Fruit fly (Drosophila melanogaster): ENCODE results near the gene CG34429.

The CG34429 gene

DNA sequence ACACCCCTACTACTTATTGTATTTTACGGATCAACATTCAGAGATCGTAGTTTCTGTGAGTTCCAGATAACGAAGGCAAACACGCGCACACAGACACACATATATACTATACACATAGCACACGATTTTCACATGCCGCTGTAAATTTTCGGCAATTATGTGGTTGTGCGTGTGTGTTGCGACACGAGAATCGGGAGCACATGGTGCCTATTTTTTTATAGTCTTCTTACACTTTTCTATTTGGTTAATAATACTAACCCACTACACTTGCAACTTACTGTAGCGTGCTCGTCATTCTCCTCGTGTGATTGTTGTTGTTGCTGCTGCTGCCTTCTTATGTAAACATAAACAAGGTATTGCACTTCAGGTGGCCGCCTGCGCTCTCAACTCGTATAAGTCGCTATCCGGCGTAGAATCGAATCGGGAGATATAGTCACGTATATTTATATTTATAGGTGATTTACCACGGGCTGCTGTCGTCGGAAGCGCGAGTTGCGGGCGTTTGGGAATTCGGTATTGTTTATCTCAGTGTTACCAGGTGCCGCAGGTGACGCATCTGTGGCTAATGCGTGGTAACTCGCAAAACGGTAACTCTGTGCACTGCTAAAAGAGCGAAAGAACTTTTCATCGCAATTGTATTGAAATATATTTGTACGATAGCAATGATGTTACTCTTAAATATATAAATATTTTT, 40.5 kb upstream of the CG34429 start, which contains the start of gene Adk2 (continued):
- TF ChIP-seq CG11762 (GFP tag; optimal IDR thresholded peaks at IDR 0.05; ENCODE audit: insufficient read depth) (no peak), Hr4 (GFP tag; optimal IDR thresholded peaks at IDR 0.05) (no peak), vri (GFP tag; optimal IDR thresholded peaks at IDR 0.05) (peak; percentile 13), fkh (GFP tag; optimal IDR thresholded peaks at IDR 0.05) (peak; percentile 77), acj6 (GFP tag; optimal IDR thresholded peaks at IDR 0.05) (no peak), Sox14 (GFP tag; optimal IDR thresholded peaks at IDR 0.05) (no peak), Ets96B (tag; optimal IDR thresholded peaks at IDR 0.05) (no peak), lz (GFP tag; optimal IDR thresholded peaks at IDR 0.05) (no peak), dac (GFP tag; optimal IDR thresholded peaks at IDR 0.05) (no peak), Gug (GFP tag; IDR thresholded peaks at IDR 0.05) (peak; percentile 38; the same call in 1 of the 2 replicates), dsx (GFP tag; optimal IDR thresholded peaks at IDR 0.05; ENCODE audit: poor library complexity, severe bottlenecking) (no peak), cyc (GFP tag; optimal IDR thresholded peaks at IDR 0.05) (no peak), Sox15 (GFP tag; optimal IDR thresholded peaks at IDR 0.05) (no peak), OdsH (GFP tag; optimal IDR thresholded peaks at IDR 0.05) (no peak), achi (GFP tag; optimal IDR thresholded peaks at IDR 0.05) (no peak), Hr39 (GFP tag; optimal IDR thresholded peaks at IDR 0.05) (no peak), Ets21C (GFP tag; optimal IDR thresholded peaks at IDR 0.05) (no peak), CG10631 (GFP tag; optimal IDR thresholded peaks at IDR 0.05) (no peak), CG11902 (GFP tag; optimal IDR thresholded peaks at IDR 0.05) (no peak)

DNA sequence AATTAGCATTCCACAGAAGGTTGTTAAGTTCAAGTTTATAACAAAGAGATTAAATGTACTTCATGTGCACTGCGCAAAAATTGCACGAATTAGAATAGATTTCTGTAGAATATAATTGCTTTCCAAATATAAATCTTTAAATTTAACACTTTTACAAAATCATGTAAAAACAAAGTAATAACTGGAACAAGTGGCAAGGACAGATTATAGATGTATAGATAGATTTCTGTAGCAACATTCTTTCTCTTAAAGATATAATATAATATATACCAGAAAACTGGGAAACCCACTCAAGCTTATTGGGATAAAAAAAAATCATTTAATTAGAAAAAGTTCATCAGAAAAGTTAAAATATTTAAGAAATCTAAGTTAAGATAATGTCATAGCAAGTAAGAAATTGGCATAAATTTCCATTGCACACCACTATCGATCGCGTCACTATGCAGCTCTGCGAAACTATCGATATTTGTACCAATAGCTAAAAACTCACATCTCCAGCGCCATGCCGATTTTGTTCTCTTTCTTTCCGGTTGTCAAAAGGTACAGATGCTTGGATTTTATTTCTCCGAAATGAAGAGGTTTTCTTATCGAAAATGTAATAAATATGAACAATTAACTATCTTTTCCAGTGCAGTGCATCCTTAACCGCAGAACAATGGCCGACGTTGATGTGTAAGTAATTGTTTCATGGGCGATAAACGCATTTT, 39.8 kb upstream of the CG34429 start, which contains the start of gene RpS12:
RpS12 (plus strand) TSS at position 499 of the 707 bp plus-strand sequence.
- peak; percentile 69 for TF ChIP-seq CG10631 (GFP tag; optimal IDR thresholded peaks at IDR 0.05)
- TF ChIP-seq Sox15 (GFP tag; optimal IDR thresholded peaks at IDR 0.05), result peak; percentile 21
- peak; percentile 90 for TF ChIP-seq CG6854 (GFP tag; optimal IDR thresholded peaks at IDR 0.05)
- peak; percentile 27 for TF ChIP-seq Eip75B (GFP tag; optimal IDR thresholded peaks at IDR 0.05)
- peak; percentile 22 for TF ChIP-seq Ets96B (tag; optimal IDR thresholded peaks at IDR 0.05)
- TF ChIP-seq CG16779 (tag; optimal IDR thresholded peaks at IDR 0.05), result peak; percentile 12
- peak in 1 of 2 experiments; percentile 71 for TF ChIP-seq ss (GFP tag; optimal IDR thresholded peaks at IDR 0.05)
- TF ChIP-seq CG1621 (tag; optimal IDR thresholded peaks at IDR 0.05), result peak; percentile 51
- TF ChIP-seq CG6792 (GFP tag; optimal IDR thresholded peaks at IDR 0.05), result peak; percentile 47
- peak; percentile 44 for TF ChIP-seq CG8319 (GFP tag; optimal IDR thresholded peaks at IDR 0.05)
- TF ChIP-seq spab (GFP tag; optimal IDR thresholded peaks at IDR 0.05), result peak; percentile 26
- peak; percentile 40 for TF ChIP-seq CG10669 (GFP tag; optimal IDR thresholded peaks at IDR 0.05)
- TF ChIP-seq CG11902 (GFP tag; optimal IDR thresholded peaks at IDR 0.05), result no peak
- TF ChIP-seq CG34406 (GFP tag; optimal IDR thresholded peaks at IDR 0.05), result peak; percentile 63
- peak; percentile 63 for TF ChIP-seq pdm3 (GFP tag; optimal IDR thresholded peaks at IDR 0.05)
- no peak; the same call in 1 of the 2 replicates for TF ChIP-seq Gug (GFP tag; IDR thresholded peaks at IDR 0.05)
- TF ChIP-seq Eip78C (GFP tag), result peak; percentile 81
- TF ChIP-seq CG32006 (GFP tag; optimal IDR thresholded peaks at IDR 0.05), result peak; percentile 48
- TF ChIP-seq achi (GFP tag; optimal IDR thresholded peaks at IDR 0.05), result peak; percentile 94
- TF ChIP-seq cyc (GFP tag; optimal IDR thresholded peaks at IDR 0.05), result peak; percentile 77
- TF ChIP-seq lz (GFP tag; optimal IDR thresholded peaks at IDR 0.05), result peak; percentile 79
- TF ChIP-seq Eip93F (GFP tag; optimal IDR thresholded peaks at IDR 0.05), result no peak
- TF ChIP-seq dac (GFP tag; optimal IDR thresholded peaks at IDR 0.05), result peak; percentile 3
- TF ChIP-seq CG11294 (GFP tag; IDR thresholded peaks at IDR 0.05), result 0 out of 2 replicates have a peak, but pooled peaks have one; percentile 6
- peak; percentile 25 for TF ChIP-seq fkh (GFP tag; optimal IDR thresholded peaks at IDR 0.05)
- TF ChIP-seq CG6808 (GFP tag; optimal IDR thresholded peaks at IDR 0.05), result peak; percentile 38
- TF ChIP-seq Sox102F (GFP tag; optimal IDR thresholded peaks at IDR 0.05), result peak; percentile 68
- peak; percentile 74 for TF ChIP-seq vri (GFP tag; optimal IDR thresholded peaks at IDR 0.05)
- peak; percentile 56 for TF ChIP-seq topi (GFP tag; optimal IDR thresholded peaks at IDR 0.05)
- peak; percentile 35 for TF ChIP-seq CG11762 (GFP tag; optimal IDR thresholded peaks at IDR 0.05; ENCODE audit: insufficient read depth)
- TF ChIP-seq dsx (GFP tag; optimal IDR thresholded peaks at IDR 0.05; ENCODE audit: poor library complexity, severe bottlenecking), result no peak
- peak; percentile 57 for TF ChIP-seq OdsH (GFP tag; optimal IDR thresholded peaks at IDR 0.05)
- peak; percentile 36 for TF ChIP-seq CG3032 (tag; optimal IDR thresholded peaks at IDR 0.05)
- TF ChIP-seq CG6163 (GFP tag; IDR thresholded peaks at IDR 0.05), result peak; percentile 74
- peak; percentile 77 for TF ChIP-seq CG31627 (GFP tag; optimal IDR thresholded peaks at IDR 0.05)
- peak; percentile 40 for TF ChIP-seq CG4318 (GFP tag; optimal IDR thresholded peaks at IDR 0.05)
- TF ChIP-seq Blimp-1 (GFP tag; optimal IDR thresholded peaks at IDR 0.05), result peak; percentile 40
- peak; percentile 47 for TF ChIP-seq Ets21C (GFP tag; optimal IDR thresholded peaks at IDR 0.05)
- peak; percentile 60 to 66 for TF ChIP-seq salr (GFP tag; optimal IDR thresholded peaks at IDR 0.05)
- peak; percentile 43 for TF ChIP-seq Smox (GFP tag; optimal IDR thresholded peaks at IDR 0.05)

Measured in whole organism, prepupa.